Worm (Caenorhabditis elegans) whole organism, late embryonic: Measurements from ENCODE around the gene T04A6.3.

Experiments used
- F13H6.1 ChIP-seq: sonication (generic microtip); optimal IDR thresholded peaks from 2 replicates; lab custom pipeline; 2016; ENCODE audit warnings: missing genetic modification characterization, missing compliant biosample characterization
- K09A11.1 ChIP-seq: sonication (generic microtip); optimal IDR thresholded peaks from 2 replicates; lab custom pipeline; 2017; ENCODE audit warnings: antibody characterized with exemption, mild to moderate bottlenecking, missing genetic modification characterization, missing compliant biosample characterization; ENCODE audit not compliant: insufficient read depth
- Y22D7AL.16 ChIP-seq: sonication (generic microtip); optimal IDR thresholded peaks from 2 replicates; lab custom pipeline; 2016; ENCODE audit warnings: missing genetic modification characterization, missing compliant biosample characterization
- ceh-18 ChIP-seq: sonication (generic microtip); optimal IDR thresholded peaks from 2 replicates; lab custom pipeline; 2016; ENCODE audit warnings: missing genetic modification characterization, missing compliant biosample characterization
- ceh-19 ChIP-seq: fragments of 200-800 bp; sonication (Bioruptor generic); optimal IDR thresholded peaks from 2 replicates; lab custom pipeline; 2018; ENCODE audit warnings: mild to moderate bottlenecking, missing genetic modification characterization, missing compliant biosample characterization
- ceh-2 ChIP-seq: sonication (generic microtip); optimal IDR thresholded peaks from 2 replicates; lab custom pipeline; 2016; ENCODE audit warnings: missing genotype, missing genetic modification characterization, missing compliant biosample characterization
- ceh-22 ChIP-seq: sonication (generic microtip); optimal IDR thresholded peaks from 2 replicates; lab custom pipeline; 2017; ENCODE audit warnings: missing biosample characterization, missing genetic modification characterization
- ceh-24 ChIP-seq: sonication (generic microtip); optimal IDR thresholded peaks from 2 replicates; lab custom pipeline; 2016; ENCODE audit warnings: mild to moderate bottlenecking, missing genetic modification characterization, missing compliant biosample characterization
- ceh-31 ChIP-seq: sonication (generic microtip); optimal IDR thresholded peaks from 2 replicates; lab custom pipeline; 2016; ENCODE audit warnings: missing genetic modification characterization, missing compliant biosample characterization
- ceh-34 ChIP-seq: sonication (generic microtip); optimal IDR thresholded peaks from 2 replicates; lab custom pipeline; 2016; ENCODE audit warnings: mild to moderate bottlenecking, missing genetic modification characterization, missing compliant biosample characterization
- ceh-6 ChIP-seq: fragments of 200-800 bp; sonication (Bioruptor generic); optimal IDR thresholded peaks from 2 replicates; lab custom pipeline; 2018; ENCODE audit warnings: mild to moderate bottlenecking, missing genetic modification characterization, missing compliant biosample characterization
- che-1 ChIP-seq: sonication (generic microtip); optimal IDR thresholded peaks from 2 replicates; lab custom pipeline; 2016; ENCODE audit warnings: mild to moderate bottlenecking, missing genetic modification characterization, missing compliant biosample characterization
- dmd-4 ChIP-seq: sonication (generic microtip); optimal IDR thresholded peaks from 2 replicates; lab custom pipeline; 2016; ENCODE audit warnings: borderline replicate concordance, missing genetic modification characterization, missing compliant biosample characterization
- dve-1 ChIP-seq: sonication (generic microtip); optimal IDR thresholded peaks from 2 replicates; lab custom pipeline; 2017; ENCODE audit warnings: antibody characterized with exemption, mild to moderate bottlenecking, missing genetic modification characterization, missing compliant biosample characterization
- elt-2 ChIP-seq: sonication (generic microtip); optimal IDR thresholded peaks from 2 replicates; lab custom pipeline; 2016; ENCODE audit warnings: missing genetic modification reagents, missing genetic modification characterization, missing compliant biosample characterization
- elt-4 ChIP-seq: sonication (generic microtip); optimal IDR thresholded peaks from 2 replicates; lab custom pipeline; 2016; ENCODE audit warnings: missing genetic modification characterization, missing compliant biosample characterization
- gmeb-2 ChIP-seq: sonication (generic microtip); optimal IDR thresholded peaks from 2 replicates; lab custom pipeline; 2016; ENCODE audit warnings: missing genetic modification characterization, inconsistent platforms, missing compliant biosample characterization
- hlh-15 ChIP-seq: sonication (generic microtip); optimal IDR thresholded peaks from 2 replicates; lab custom pipeline; 2016; ENCODE audit warnings: missing genetic modification characterization, missing compliant biosample characterization
- hlh-30 ChIP-seq: sonication (generic microtip); optimal IDR thresholded peaks from 2 replicates; lab custom pipeline; 2017; ENCODE audit warnings: antibody characterized with exemption, missing genetic modification characterization, missing compliant biosample characterization; ENCODE audit not compliant: insufficient read depth
- hlh-6 ChIP-seq: sonication (generic microtip); optimal IDR thresholded peaks from 2 replicates; lab custom pipeline; 2016; ENCODE audit warnings: missing genotype, missing genetic modification characterization, missing compliant biosample characterization
- hlh-8 ChIP-seq: sonication (generic microtip); optimal IDR thresholded peaks from 2 replicates; lab custom pipeline; 2016; ENCODE audit warnings: missing genotype, missing genetic modification characterization, missing compliant biosample characterization
- lim-6 ChIP-seq: sonication (generic microtip); optimal IDR thresholded peaks from 2 replicates; lab custom pipeline; 2016; ENCODE audit warnings: missing genetic modification characterization, missing compliant biosample characterization
- nfya-1 ChIP-seq: sonication (generic microtip); optimal IDR thresholded peaks from 2 replicates; lab custom pipeline; 2017; ENCODE audit warnings: missing genetic modification characterization, mild to moderate bottlenecking, missing compliant biosample characterization, antibody characterized with exemption, moderate library complexity
- pat-9 ChIP-seq: fragments of 200-800 bp; sonication (Bioruptor generic); optimal IDR thresholded peaks from 2 replicates; lab custom pipeline; 2018; ENCODE audit warnings: mild to moderate bottlenecking, missing genetic modification characterization, moderate library complexity, missing compliant biosample characterization
- pha-2 ChIP-seq: sonication (generic microtip); optimal IDR thresholded peaks from 2 replicates; lab custom pipeline; 2017; ENCODE audit warnings: mild to moderate bottlenecking, missing genetic modification characterization, missing compliant biosample characterization
- pha-4 ChIP-seq: fragments of 150-350 bp; optimal IDR thresholded peaks from 2 replicates; lab custom pipeline; 2018; ENCODE audit warnings: missing biosample characterization, missing genetic modification reagents, missing genetic modification characterization
- pros-1 ChIP-seq: fragments of 150-350 bp; optimal IDR thresholded peaks from 2 replicates; lab custom pipeline; 2014; ENCODE audit warnings: missing biosample characterization, missing genetic modification reagents, missing genetic modification characterization
- ref-2 ChIP-seq: sonication (generic microtip); optimal IDR thresholded peaks from 2 replicates; lab custom pipeline; 2016; ENCODE audit warnings: missing genetic modification characterization, missing compliant biosample characterization
- sdc-2 ChIP-seq: sonication (generic microtip); optimal IDR thresholded peaks from 2 replicates; lab custom pipeline; 2016; ENCODE audit warnings: missing genotype, missing genetic modification characterization, missing compliant biosample characterization
- syd-9 ChIP-seq: sonication (generic microtip); optimal IDR thresholded peaks from 2 replicates; lab custom pipeline; 2016; ENCODE audit warnings: mild to moderate bottlenecking, missing genetic modification characterization, moderate library complexity, missing compliant biosample characterization
- tbx-2 ChIP-seq: sonication (generic microtip); optimal IDR thresholded peaks from 2 replicates; lab custom pipeline; 2016; ENCODE audit warnings: missing genetic modification characterization, missing compliant biosample characterization
- unc-3 ChIP-seq, 2 experiments: fragments of 200-800 bp in 1 of 2; sonication (Bioruptor generic) in 1 of 2; sonication (generic microtip) in 1 of 2; conservative IDR thresholded peaks in 1 of 2; optimal IDR thresholded peaks in 1 of 2; 2 replicates each; pipeline versions ENCODE4 v1.3.6 to Lab custom; 2016 to 2022; ENCODE audit warnings: missing compliant biosample characterization in 2 of 2, missing genetic modification characterization in 2 of 2, missing genetic modification reagents in 1 of 2
- unc-42 ChIP-seq: sonication (generic microtip); optimal IDR thresholded peaks from 2 replicates; lab custom pipeline; 2016; ENCODE audit warnings: missing genotype, missing genetic modification characterization, missing compliant biosample characterization
- unc-55 ChIP-seq: sonication (generic microtip); optimal IDR thresholded peaks from 2 replicates; lab custom pipeline; 2017; ENCODE audit warnings: missing biosample characterization, missing genetic modification reagents, missing genetic modification characterization
- unc-86 ChIP-seq: sonication (generic microtip); optimal IDR thresholded peaks from 2 replicates; lab custom pipeline; 2016; ENCODE audit warnings: missing genetic modification characterization, missing compliant biosample characterization
- zip-5 ChIP-seq: sonication (generic microtip); optimal IDR thresholded peaks from 2 replicates; lab custom pipeline; 2016; ENCODE audit warnings: missing genetic modification characterization, missing compliant biosample characterization
- ztf-16 ChIP-seq: sonication (generic microtip); optimal IDR thresholded peaks from 2 replicates; lab custom pipeline; 2017; ENCODE audit warnings: missing genetic modification characterization, missing compliant biosample characterization

The T04A6.3 gene

DNA sequence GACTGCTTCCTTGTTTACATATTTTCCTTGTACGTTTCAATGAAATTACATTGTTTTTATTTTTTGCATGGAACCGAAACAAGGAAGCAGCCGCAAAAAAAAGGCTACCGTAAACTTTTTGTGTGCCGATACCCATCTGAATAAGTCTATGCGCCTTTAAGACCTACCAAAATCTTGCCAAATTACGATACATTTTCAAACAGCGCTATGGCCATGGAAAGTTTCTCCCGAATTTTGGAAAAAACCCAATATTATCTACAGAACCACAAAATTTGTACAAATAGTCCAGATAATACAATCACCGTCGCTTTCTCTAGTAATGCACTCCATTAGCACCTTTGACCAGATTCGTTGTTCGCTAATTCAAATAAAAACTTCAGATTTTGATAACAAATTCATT, 36.4 kb downstream of the T04A6.3 start:
- TF ChIP-seq ceh-22: no peak
- TF ChIP-seq unc-42 (tag; lab: Kevin White, UChicago): no peak
- no peak for TF ChIP-seq pat-9 (tag; lab: Kevin White, UChicago)
- TF ChIP-seq ref-2 (tag; lab: Kevin White, UChicago): no peak
- no peak for TF ChIP-seq F13H6.1 (tag; lab: Kevin White, UChicago)
- no peak for TF ChIP-seq tbx-2
- no peak for TF ChIP-seq hlh-30 (tag; lab: Kevin White, UChicago)
- no peak for TF ChIP-seq ceh-6 (GFP tag; lab: Kevin White, UChicago)
- no peak for TF ChIP-seq unc-86 (tag; lab: Kevin White, UChicago)
- TF ChIP-seq hlh-15 (tag; lab: Kevin White, UChicago): no peak
- no peak for TF ChIP-seq zip-5 (tag; lab: Kevin White, UChicago)
- TF ChIP-seq ztf-16 (tag; lab: Kevin White, UChicago): no peak
- no peak for TF ChIP-seq lim-6 (tag; lab: Kevin White, UChicago)
- TF ChIP-seq ceh-18 (tag; lab: Kevin White, UChicago): no peak
- TF ChIP-seq ceh-31 (tag; lab: Kevin White, UChicago): no peak

DNA sequence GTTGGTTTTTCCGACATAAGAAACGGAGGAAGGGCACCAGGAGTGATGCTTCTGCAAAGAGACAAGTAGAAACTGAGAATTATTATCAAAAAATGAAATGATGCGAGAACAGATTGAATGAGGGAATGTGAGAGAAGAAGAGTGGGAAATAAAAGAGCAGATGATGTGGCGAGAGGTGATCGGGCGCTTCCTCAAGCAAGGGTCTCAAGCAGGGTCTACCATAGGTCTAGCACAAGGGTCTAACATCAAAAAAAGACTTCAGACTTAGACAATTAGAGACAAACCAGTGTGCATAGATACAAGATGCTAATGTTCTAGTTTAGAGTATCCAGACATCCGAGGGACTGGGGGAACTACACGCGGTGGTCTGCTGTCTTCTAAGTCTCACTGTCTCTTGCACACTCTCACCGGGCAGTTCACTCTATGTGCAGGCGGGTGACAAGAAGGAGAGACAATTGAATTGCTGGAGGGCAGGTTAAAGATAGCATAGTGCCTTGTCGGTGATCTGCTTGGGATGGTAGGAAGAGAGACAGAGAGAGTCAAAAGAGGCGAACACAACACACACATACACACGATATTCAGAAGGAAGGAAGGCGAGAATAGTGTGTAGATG, 37.9 kb downstream of the T04A6.3 start, which contains the start of gene R13A5.7:
Gene R13A5.7, minus strand, starts transcription at position 51 of the 613 bp plus-strand sequence.
- TF ChIP-seq sdc-2 (tag; lab: Kevin White, UChicago) (peak; percentile 41), dve-1 (tag; lab: Kevin White, UChicago) (peak; percentile 25), F13H6.1 (tag; lab: Kevin White, UChicago) (peak; percentile 56), ref-2 (tag; lab: Kevin White, UChicago) (peak; percentile 9), pros-1 (peak; percentile 70), unc-86 (tag; lab: Kevin White, UChicago) (no peak), ceh-18 (tag; lab: Kevin White, UChicago) (peak; percentile 43), che-1 (tag; lab: Kevin White, UChicago) (no peak), ceh-2 (tag; lab: Kevin White, UChicago) (peak; percentile 40), nfya-1 (tag; lab: Kevin White, UChicago) (peak; percentile 83), hlh-6 (tag; lab: Kevin White, UChicago) (peak; percentile 48), pha-2 (tag; lab: Kevin White, UChicago) (no peak), elt-4 (no peak), Y22D7AL.16 (tag; lab: Kevin White, UChicago) (no peak), pha-4 (no peak), pat-9 (tag; lab: Kevin White, UChicago) (no peak), lim-6 (tag; lab: Kevin White, UChicago) (no peak), ceh-24 (no peak), ceh-19 (GFP tag; lab: Kevin White, UChicago) (peak; percentile 56), ceh-34 (tag; lab: Kevin White, UChicago) (peak; percentile 78), hlh-30 (tag; lab: Kevin White, UChicago) (peak; percentile 89), unc-3 (GFP tag; conservative IDR thresholded peaks at IDR 0.05; lab: Robert Waterston, UW) (no peak), unc-3 (tag; optimal IDR thresholded peaks at IDR 0.05; lab: Kevin White, UChicago) (no peak), elt-2 (tag; lab: Kevin White, UChicago) (peak; percentile 33), syd-9 (tag; lab: Kevin White, UChicago) (peak; percentile 13), K09A11.1 (tag; lab: Kevin White, UChicago) (no peak), unc-55 (peak; percentile 90), hlh-8 (tag; lab: Kevin White, UChicago) (no peak), ztf-16 (tag; lab: Kevin White, UChicago) (no peak), gmeb-2 (no peak), tbx-2 (peak; percentile 83), ceh-31 (tag; lab: Kevin White, UChicago) (peak; percentile 86), dmd-4 (tag; lab: Kevin White, UChicago) (peak; percentile 2), unc-42 (tag; lab: Kevin White, UChicago) (peak; percentile 59)
